1 fruit fly cellular context compared by ENCODE assay signal in genomic region chr3L:16356171-16356765, dm6.
A peak's percentile ranks its signal among the peaks of the same experiment; 100 is the strongest.
TF ChIP-seq lines count a peak whose summit lies in the region.

No protein-coding gene starts in this region.

TF ChIP-seq in whole organism, embryonic, 481 proteins besides CTCF, POLR2A, EP300 and RAD21 (continued from another document):
- TF ChIP-seq schlank (tag; optimal IDR thresholded peaks at IDR 0.05; lab: Kevin White, UChicago) (peak; percentile 48), ab (GFP tag; optimal IDR thresholded peaks at IDR 0.05; lab: Kevin White, UChicago) (no peak), CG31441 (GFP tag; IDR thresholded peaks at IDR 0.05; lab: Robert Waterston, UW) (no peak), CG31224 (GFP tag; IDR thresholded peaks at IDR 0.05; lab: Robert Waterston, UW) (peak; percentile 74), Med (GFP tag; lab: Kevin White, UChicago) (peak; percentile 51), CG11695 (GFP tag; IDR thresholded peaks at IDR 0.05; lab: Robert Waterston, UW) (0 out of 3 replicates have a peak, but pooled peaks have one; percentile 24), BtbVII (GFP tag; optimal IDR thresholded peaks at IDR 0.05; lab: Kevin White, UChicago) (peak; percentile 45), Hsf (GFP tag; optimal IDR thresholded peaks at IDR 0.05; lab: Kevin White, UChicago) (no peak), D19B (GFP tag; optimal IDR thresholded peaks at IDR 0.05; lab: Kevin White, UChicago) (no peak), al (GFP tag; IDR thresholded peaks at IDR 0.05; lab: Robert Waterston, UW) (no peak), Meics (GFP tag; optimal IDR thresholded peaks at IDR 0.05; lab: Kevin White, UChicago) (peak; percentile 25), Dip3 (GFP tag; optimal IDR thresholded peaks at IDR 0.05; lab: Kevin White, UChicago) (no peak), Hey (tag; optimal IDR thresholded peaks at IDR 0.05; lab: Kevin White, UChicago) (no peak), CHES-1-like (GFP tag; optimal IDR thresholded peaks at IDR 0.05; lab: Kevin White, UChicago) (no peak), CG7271 (tag; optimal IDR thresholded peaks at IDR 0.05; lab: Kevin White, UChicago) (no peak), amos (GFP tag; IDR thresholded peaks at IDR 0.05; lab: Robert Waterston, UW; ENCODE audit: partially characterized antibody) (no peak), grn (GFP tag; optimal IDR thresholded peaks at IDR 0.05; lab: Kevin White, UChicago) (peak; percentile 68), fd3F (GFP tag; optimal IDR thresholded peaks at IDR 0.05; lab: Kevin White, UChicago) (no peak), Taf1 (GFP tag; IDR thresholded peaks at IDR 0.05; lab: Robert Waterston, UW) (no peak), CG4730 (GFP tag; IDR thresholded peaks at IDR 0.05; lab: Robert Waterston, UW) (no peak), CG12659 (GFP tag; optimal IDR thresholded peaks at IDR 0.05; lab: Kevin White, UChicago) (no peak), hbn (GFP tag; IDR thresholded peaks at IDR 0.05; lab: Robert Waterston, UW; ENCODE audit: partially characterized antibody) (no peak), z (GFP tag; IDR thresholded peaks at IDR 0.05; lab: Robert Waterston, UW) (0 out of 3 replicates have a peak, but pooled peaks have one; percentile 25), Trl (optimal IDR thresholded peaks at IDR 0.05; lab: Kevin White, UChicago) (peak in 1 of 2 experiments; percentile 53), Trl (GFP tag; optimal IDR thresholded peaks at IDR 0.05; lab: Kevin White, UChicago) (no peak), Fer1 (GFP tag; optimal IDR thresholded peaks at IDR 0.05; lab: Kevin White, UChicago) (peak; percentile 25), Rx (GFP tag; IDR thresholded peaks at IDR 0.05; lab: Robert Waterston, UW) (no peak), CG15696 (tag; optimal IDR thresholded peaks at IDR 0.05; lab: Kevin White, UChicago) (no peak), Pdp1 (GFP tag; optimal IDR thresholded peaks at IDR 0.05; lab: Kevin White, UChicago) (peak in 1 of 2 experiments; percentile 49), scrt (GFP tag; optimal IDR thresholded peaks at IDR 0.05; lab: Kevin White, UChicago) (peak; percentile 49), GATAe (GFP tag; conservative IDR thresholded peaks at IDR 0.05; lab: Robert Waterston, UW) (0 out of 2 replicates have a peak, but pooled peaks have one; percentile 15), PHDP (tag; optimal IDR thresholded peaks at IDR 0.05; lab: Kevin White, UChicago) (peak; percentile 8), HLHmδ (GFP tag; optimal IDR thresholded peaks at IDR 0.05; lab: Kevin White, UChicago) (no peak), B-H2 (GFP tag; optimal IDR thresholded peaks at IDR 0.05; lab: Kevin White, UChicago) (peak; percentile 46), CG8290 (GFP tag; optimal IDR thresholded peaks at IDR 0.05; lab: Kevin White, UChicago) (no peak), CG8290 (tag; optimal IDR thresholded peaks at IDR 0.05; lab: Kevin White, UChicago) (peak in 1 of 2 experiments; percentile 48), Hand (GFP tag; optimal IDR thresholded peaks at IDR 0.05; lab: Kevin White, UChicago) (peak; percentile 4), HmgZ (tag; optimal IDR thresholded peaks at IDR 0.05; lab: Kevin White, UChicago) (no peak), Atf6 (GFP tag; IDR thresholded peaks at IDR 0.05; lab: Robert Waterston, UW) (peak; percentile 50; the same call in 1 of the 2 replicates), CG15514 (GFP tag; optimal IDR thresholded peaks at IDR 0.05; lab: Kevin White, UChicago) (peak; percentile 48), unpg (GFP tag; optimal IDR thresholded peaks at IDR 0.05; lab: Kevin White, UChicago) (no peak), Deaf1 (tag; optimal IDR thresholded peaks at IDR 0.05; lab: Kevin White, UChicago) (no peak), corto (GFP tag; optimal IDR thresholded peaks at IDR 0.05; lab: Kevin White, UChicago) (no peak), CG13296 (GFP tag; optimal IDR thresholded peaks at IDR 0.05; lab: Kevin White, UChicago) (peak; percentile 17), CoRest (tag; optimal IDR thresholded peaks at IDR 0.05; lab: Kevin White, UChicago) (no peak)
